Worm (Caenorhabditis elegans) whole organism, late embryonic: ENCODE data around the gene fbxa-76.

Experiments
- F13H6.1 ChIP-seq: sonication (generic microtip); optimal IDR thresholded peaks from 2 replicates; lab custom pipeline; 2016; ENCODE audit warnings: missing genetic modification characterization, missing compliant biosample characterization
- K09A11.1 ChIP-seq: sonication (generic microtip); optimal IDR thresholded peaks from 2 replicates; lab custom pipeline; 2017; ENCODE audit warnings: antibody characterized with exemption, mild to moderate bottlenecking, missing genetic modification characterization, missing compliant biosample characterization; ENCODE audit not compliant: insufficient read depth
- T23F11.4 ChIP-seq: fragments of 200-800 bp; sonication (Bioruptor generic); optimal IDR thresholded peaks from 2 replicates; lab custom pipeline; 2018; ENCODE audit warnings: mild to moderate bottlenecking, missing genetic modification characterization, missing compliant biosample characterization
- Y22D7AL.16 ChIP-seq: sonication (generic microtip); optimal IDR thresholded peaks from 2 replicates; lab custom pipeline; 2016; ENCODE audit warnings: missing genetic modification characterization, missing compliant biosample characterization
- ama-1 ChIP-seq: fragments of 150-350 bp; optimal IDR thresholded peaks from 2 replicates; lab custom pipeline; 2014
- ceh-14 ChIP-seq: sonication (generic microtip); optimal IDR thresholded peaks from 2 replicates; lab custom pipeline; 2016; ENCODE audit warnings: missing genotype, missing genetic modification characterization, missing compliant biosample characterization
- ceh-18 ChIP-seq: sonication (generic microtip); optimal IDR thresholded peaks from 2 replicates; lab custom pipeline; 2016; ENCODE audit warnings: missing genetic modification characterization, missing compliant biosample characterization
- ceh-2 ChIP-seq: sonication (generic microtip); optimal IDR thresholded peaks from 2 replicates; lab custom pipeline; 2016; ENCODE audit warnings: missing genotype, missing genetic modification characterization, missing compliant biosample characterization
- ceh-30 ChIP-seq: fragments of 150-350 bp; optimal IDR thresholded peaks from 2 replicates; lab custom pipeline; 2014; ENCODE audit warnings: missing biosample characterization, missing genetic modification characterization
- ceh-34 ChIP-seq: sonication (generic microtip); optimal IDR thresholded peaks from 2 replicates; lab custom pipeline; 2016; ENCODE audit warnings: mild to moderate bottlenecking, missing genetic modification characterization, missing compliant biosample characterization
- ceh-48 ChIP-seq: sonication (generic microtip); optimal IDR thresholded peaks from 2 replicates; lab custom pipeline; 2016; ENCODE audit warnings: missing genetic modification characterization, inconsistent platforms, missing compliant biosample characterization
- ceh-6 ChIP-seq: fragments of 200-800 bp; sonication (Bioruptor generic); optimal IDR thresholded peaks from 2 replicates; lab custom pipeline; 2018; ENCODE audit warnings: mild to moderate bottlenecking, missing genetic modification characterization, missing compliant biosample characterization
- ceh-9 ChIP-seq: sonication (generic microtip); optimal IDR thresholded peaks from 2 replicates; lab custom pipeline; 2016; ENCODE audit warnings: mild to moderate bottlenecking, missing genetic modification characterization, inconsistent platforms, missing compliant biosample characterization
- che-1 ChIP-seq: sonication (generic microtip); optimal IDR thresholded peaks from 2 replicates; lab custom pipeline; 2016; ENCODE audit warnings: mild to moderate bottlenecking, missing genetic modification characterization, missing compliant biosample characterization
- dve-1 ChIP-seq: sonication (generic microtip); optimal IDR thresholded peaks from 2 replicates; lab custom pipeline; 2017; ENCODE audit warnings: antibody characterized with exemption, mild to moderate bottlenecking, missing genetic modification characterization, missing compliant biosample characterization
- eyg-1 ChIP-seq: sonication (generic microtip); optimal IDR thresholded peaks from 2 replicates; lab custom pipeline; 2016; ENCODE audit warnings: missing genotype, missing genetic modification characterization, missing compliant biosample characterization
- fax-1 ChIP-seq: sonication (generic microtip); optimal IDR thresholded peaks from 2 replicates; lab custom pipeline; 2016; ENCODE audit warnings: missing genotype, missing genetic modification characterization, missing compliant biosample characterization
- fkh-10 ChIP-seq: fragments of 150-350 bp; optimal IDR thresholded peaks from 2 replicates; lab custom pipeline; 2014; ENCODE audit warnings: missing biosample characterization, missing genetic modification reagents, missing genetic modification characterization
- gmeb-2 ChIP-seq: sonication (generic microtip); optimal IDR thresholded peaks from 2 replicates; lab custom pipeline; 2016; ENCODE audit warnings: missing genetic modification characterization, inconsistent platforms, missing compliant biosample characterization
- hlh-13 ChIP-seq: fragments of 200-800 bp; sonication (Bioruptor generic); optimal IDR thresholded peaks from 2 replicates; lab custom pipeline; 2018; ENCODE audit warnings: mild to moderate bottlenecking, missing genetic modification characterization, missing compliant biosample characterization
- hlh-15 ChIP-seq: sonication (generic microtip); optimal IDR thresholded peaks from 2 replicates; lab custom pipeline; 2016; ENCODE audit warnings: missing genetic modification characterization, missing compliant biosample characterization
- hlh-30 ChIP-seq: sonication (generic microtip); optimal IDR thresholded peaks from 2 replicates; lab custom pipeline; 2017; ENCODE audit warnings: antibody characterized with exemption, missing genetic modification characterization, missing compliant biosample characterization; ENCODE audit not compliant: insufficient read depth
- hlh-8 ChIP-seq: sonication (generic microtip); optimal IDR thresholded peaks from 2 replicates; lab custom pipeline; 2016; ENCODE audit warnings: missing genotype, missing genetic modification characterization, missing compliant biosample characterization
- lim-6 ChIP-seq: sonication (generic microtip); optimal IDR thresholded peaks from 2 replicates; lab custom pipeline; 2016; ENCODE audit warnings: missing genetic modification characterization, missing compliant biosample characterization
- lin-11 ChIP-seq: fragments of 200-800 bp; sonication (Bioruptor generic); optimal IDR thresholded peaks from 2 replicates; lab custom pipeline; 2018; ENCODE audit warnings: mild to moderate bottlenecking, missing genetic modification characterization, missing compliant biosample characterization
- madf-2 ChIP-seq: sonication (generic microtip); optimal IDR thresholded peaks from 2 replicates; lab custom pipeline; 2017; ENCODE audit warnings: missing genetic modification characterization, missing compliant biosample characterization
- nfya-1 ChIP-seq: sonication (generic microtip); optimal IDR thresholded peaks from 2 replicates; lab custom pipeline; 2017; ENCODE audit warnings: missing genetic modification characterization, mild to moderate bottlenecking, missing compliant biosample characterization, antibody characterized with exemption, moderate library complexity
- nhr-11 ChIP-seq: fragments of 150-350 bp; optimal IDR thresholded peaks from 2 replicates; lab custom pipeline; 2014; ENCODE audit warnings: missing biosample characterization, missing genetic modification characterization
- npax-4 ChIP-seq: sonication (generic microtip); optimal IDR thresholded peaks from 2 replicates; lab custom pipeline; 2016; ENCODE audit warnings: missing genetic modification characterization, missing compliant biosample characterization
- odd-2 ChIP-seq: sonication (generic microtip); optimal IDR thresholded peaks from 2 replicates; lab custom pipeline; 2017; ENCODE audit warnings: antibody characterized with exemption, mild to moderate bottlenecking, missing genetic modification characterization, missing compliant biosample characterization
- pax-1 ChIP-seq: fragments of 150-350 bp; optimal IDR thresholded peaks from 2 replicates; lab custom pipeline; 2014; ENCODE audit warnings: missing biosample characterization, missing genetic modification characterization
- pha-2 ChIP-seq: sonication (generic microtip); optimal IDR thresholded peaks from 2 replicates; lab custom pipeline; 2017; ENCODE audit warnings: mild to moderate bottlenecking, missing genetic modification characterization, missing compliant biosample characterization
- sdc-2 ChIP-seq: sonication (generic microtip); optimal IDR thresholded peaks from 2 replicates; lab custom pipeline; 2016; ENCODE audit warnings: missing genotype, missing genetic modification characterization, missing compliant biosample characterization
- sox-2 ChIP-seq: fragments of 200-800 bp; sonication (Bioruptor generic); IDR thresholded peaks from 2 replicates; pipeline ENCODE4 v1.3.6; 2022; ENCODE audit warnings: missing genetic modification reagents, missing genetic modification characterization, missing compliant biosample characterization
- sox-4 ChIP-seq: sonication (generic microtip); optimal IDR thresholded peaks from 2 replicates; lab custom pipeline; 2017; ENCODE audit warnings: mild to moderate bottlenecking, missing genetic modification characterization, inconsistent platforms, missing compliant biosample characterization
- syd-9 ChIP-seq: sonication (generic microtip); optimal IDR thresholded peaks from 2 replicates; lab custom pipeline; 2016; ENCODE audit warnings: mild to moderate bottlenecking, missing genetic modification characterization, moderate library complexity, missing compliant biosample characterization
- tbx-2 ChIP-seq: sonication (generic microtip); optimal IDR thresholded peaks from 2 replicates; lab custom pipeline; 2016; ENCODE audit warnings: missing genetic modification characterization, missing compliant biosample characterization
- tbx-7 ChIP-seq: sonication (generic microtip); optimal IDR thresholded peaks from 2 replicates; lab custom pipeline; 2016; ENCODE audit warnings: missing genotype, missing genetic modification characterization, missing compliant biosample characterization
- unc-3 ChIP-seq, 2 experiments: fragments of 200-800 bp in 1 of 2; sonication (Bioruptor generic) in 1 of 2; sonication (generic microtip) in 1 of 2; conservative IDR thresholded peaks in 1 of 2; optimal IDR thresholded peaks in 1 of 2; 2 replicates each; pipeline versions ENCODE4 v1.3.6 to Lab custom; 2016 to 2022; ENCODE audit warnings: missing compliant biosample characterization in 2 of 2, missing genetic modification characterization in 2 of 2, missing genetic modification reagents in 1 of 2
- unc-42 ChIP-seq: sonication (generic microtip); optimal IDR thresholded peaks from 2 replicates; lab custom pipeline; 2016; ENCODE audit warnings: missing genotype, missing genetic modification characterization, missing compliant biosample characterization
- unc-86 ChIP-seq: sonication (generic microtip); optimal IDR thresholded peaks from 2 replicates; lab custom pipeline; 2016; ENCODE audit warnings: missing genetic modification characterization, missing compliant biosample characterization
- zip-5 ChIP-seq: sonication (generic microtip); optimal IDR thresholded peaks from 2 replicates; lab custom pipeline; 2016; ENCODE audit warnings: missing genetic modification characterization, missing compliant biosample characterization
- ztf-16 ChIP-seq: sonication (generic microtip); optimal IDR thresholded peaks from 2 replicates; lab custom pipeline; 2017; ENCODE audit warnings: missing genetic modification characterization, missing compliant biosample characterization

The fbxa-76 gene

ce11 chrIII:1207852-1208251, 41.1 kb downstream of the fbxa-76 start, which contains the start of gene orc-3:
orc-3 (plus strand) TSS chrIII:1208133.
- TF ChIP-seq unc-42 (tag; lab: Kevin White, UChicago), result no peak
- no peak for TF ChIP-seq lim-6 (tag; lab: Kevin White, UChicago)
- no peak for TF ChIP-seq T23F11.4 (GFP tag; lab: Kevin White, UChicago)
- no peak for TF ChIP-seq tbx-2 (tag; lab: Kevin White, UChicago)
- TF ChIP-seq Y22D7AL.16 (tag; lab: Kevin White, UChicago), result no peak
- no peak for TF ChIP-seq dve-1
- TF ChIP-seq ceh-48 (tag; lab: Kevin White, UChicago), result no peak
- TF ChIP-seq sox-2, result no peak
- no peak for TF ChIP-seq ztf-16 (tag; lab: Kevin White, UChicago)
- TF ChIP-seq pha-2 (tag; lab: Kevin White, UChicago), result no peak

DNA sequence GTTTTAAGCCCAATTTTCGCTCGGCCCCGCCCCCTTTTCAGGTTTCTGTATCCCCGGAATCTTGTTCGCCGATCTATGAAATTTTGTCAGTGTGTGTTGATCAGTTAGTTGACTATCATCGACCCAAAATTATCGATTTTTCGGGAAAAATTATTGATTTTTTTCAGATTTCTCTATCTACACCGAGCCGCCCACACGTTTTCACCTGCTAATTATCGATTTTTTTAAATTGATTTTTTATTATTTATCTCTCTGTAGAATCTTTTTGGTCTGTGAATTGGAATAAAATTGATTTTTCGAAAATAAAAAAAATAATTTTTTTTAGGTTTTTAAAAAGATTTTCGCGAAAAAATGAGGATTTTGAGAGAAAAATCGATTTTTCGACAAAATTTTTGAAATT, 41.9 kb downstream of the fbxa-76 start:
- peak; percentile 6 for TF ChIP-seq ceh-48 (tag; lab: Kevin White, UChicago)
- TF ChIP-seq hlh-15 (tag; lab: Kevin White, UChicago), result no peak

DNA sequence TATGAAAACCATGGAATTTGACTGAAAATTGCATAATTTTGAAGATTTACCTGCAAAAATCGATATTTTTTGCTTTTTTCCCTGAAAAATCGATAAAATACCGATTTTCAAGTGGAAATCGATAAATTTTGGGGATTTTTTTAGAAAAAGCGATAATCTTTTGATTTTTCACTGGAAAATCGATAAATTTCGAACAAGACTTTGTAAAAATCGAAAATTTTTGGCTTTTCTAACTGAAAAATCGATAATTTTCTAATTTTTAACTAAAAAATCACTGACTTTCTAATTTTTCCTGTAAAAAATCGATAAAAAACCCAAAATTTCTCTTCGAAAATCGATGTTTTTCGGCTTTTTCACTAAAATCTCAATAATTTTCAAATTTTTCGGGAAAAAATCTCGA, 42.6 kb downstream of the fbxa-76 start:
- TF ChIP-seq ceh-48 (tag; lab: Kevin White, UChicago) (peak; percentile 4), lim-6 (tag; lab: Kevin White, UChicago) (no peak)
- TF ChIP-seq, all 69 proteins: peak for 1

ce11 chrIII:1205421-1205820, 43.5 kb downstream of the fbxa-76 start:
- TF ChIP-seq ceh-2 (no peak), che-1 (tag; lab: Kevin White, UChicago) (no peak), ceh-9 (tag; lab: Kevin White, UChicago) (no peak), odd-2 (tag; lab: Kevin White, UChicago) (no peak), npax-4 (tag; lab: Kevin White, UChicago) (no peak), sdc-2 (no peak), lim-6 (tag; lab: Kevin White, UChicago) (no peak), ceh-34 (tag; lab: Kevin White, UChicago) (no peak), sox-4 (no peak), nhr-11 (tag; lab: Kevin White, UChicago) (no peak), unc-86 (tag; lab: Kevin White, UChicago) (no peak), hlh-15 (tag; lab: Kevin White, UChicago) (no peak)

DNA sequence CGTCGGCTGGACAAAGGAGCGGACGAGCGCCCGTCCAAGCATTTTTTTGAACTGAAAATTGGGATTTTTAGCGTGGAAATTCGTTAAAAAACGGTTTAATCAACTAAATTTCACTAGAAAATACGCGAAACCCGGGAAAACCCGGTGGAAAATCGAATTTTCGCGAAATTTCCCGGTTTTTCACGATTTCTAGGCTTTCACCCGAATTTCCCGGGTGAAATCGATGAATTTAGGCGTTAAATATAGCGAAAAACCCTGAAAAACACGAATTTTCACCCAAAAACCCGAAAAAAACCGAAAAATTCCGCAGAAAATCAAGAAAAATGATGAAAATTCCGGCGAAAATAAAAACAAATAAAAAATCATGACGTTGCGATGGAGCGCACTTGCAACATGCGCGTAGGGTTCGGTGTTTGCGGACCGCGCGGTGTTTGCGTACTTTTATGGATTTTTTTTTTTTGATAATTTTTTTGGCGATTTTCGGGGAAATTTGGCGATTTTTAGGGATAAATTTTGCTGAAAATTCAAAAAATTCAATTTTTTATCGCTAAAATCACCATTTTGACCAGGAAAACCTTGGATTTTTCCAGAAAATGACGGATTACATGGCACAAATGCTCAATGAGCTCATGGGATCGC, 46.9 kb downstream of the fbxa-76 start, which contains the start of the genes mrpl-45 and Y119D3B.12:
Gene mrpl-45, minus strand, starts transcription at position 51 of the 639 bp plus-strand sequence.
Gene Y119D3B.12, plus strand, starts transcription at position 589 of the 639 bp plus-strand sequence.
- TF ChIP-seq ceh-18 (tag; lab: Kevin White, UChicago) (peak; percentile 28), fkh-10 (GFP tag; lab: Kevin White, UChicago) (no peak), ceh-14 (tag; lab: Kevin White, UChicago) (peak; percentile 23), tbx-7 (tag; lab: Kevin White, UChicago) (no peak), syd-9 (tag; lab: Kevin White, UChicago) (no peak), nhr-11 (tag; lab: Kevin White, UChicago) (no peak), hlh-13 (GFP tag; lab: Kevin White, UChicago) (no peak), ceh-30 (no peak), sox-2 (no peak), lim-6 (tag; lab: Kevin White, UChicago) (no peak), lin-11 (tag; lab: Kevin White, UChicago) (no peak), zip-5 (tag; lab: Kevin White, UChicago) (no peak), gmeb-2 (tag; lab: Kevin White, UChicago) (no peak), eyg-1 (tag; lab: Kevin White, UChicago) (no peak), che-1 (tag; lab: Kevin White, UChicago) (peak; percentile 22), unc-3 (GFP tag; conservative IDR thresholded peaks at IDR 0.05; lab: Robert Waterston, UW) (no peak), unc-3 (tag; optimal IDR thresholded peaks at IDR 0.05; lab: Kevin White, UChicago) (peak; percentile 59), madf-2 (tag; lab: Kevin White, UChicago) (peak; percentile 9), ceh-6 (GFP tag; lab: Kevin White, UChicago) (no peak), pax-1 (peak; percentile 4), sdc-2 (no peak), fax-1 (peak; percentile 18), hlh-8 (tag; lab: Kevin White, UChicago) (no peak), hlh-30 (peak; percentile 24), npax-4 (tag; lab: Kevin White, UChicago) (peak; percentile 17), ama-1 (no peak), nfya-1 (tag; lab: Kevin White, UChicago) (peak; percentile 74), K09A11.1 (tag; lab: Kevin White, UChicago) (peak; percentile 8), F13H6.1 (tag; lab: Kevin White, UChicago) (no peak)
